Worm (Caenorhabditis elegans): ENCODE data around the gene F38A5.8.
A peak's percentile ranks its signal among the peaks of the same experiment; 100 is the strongest.

DNA sequence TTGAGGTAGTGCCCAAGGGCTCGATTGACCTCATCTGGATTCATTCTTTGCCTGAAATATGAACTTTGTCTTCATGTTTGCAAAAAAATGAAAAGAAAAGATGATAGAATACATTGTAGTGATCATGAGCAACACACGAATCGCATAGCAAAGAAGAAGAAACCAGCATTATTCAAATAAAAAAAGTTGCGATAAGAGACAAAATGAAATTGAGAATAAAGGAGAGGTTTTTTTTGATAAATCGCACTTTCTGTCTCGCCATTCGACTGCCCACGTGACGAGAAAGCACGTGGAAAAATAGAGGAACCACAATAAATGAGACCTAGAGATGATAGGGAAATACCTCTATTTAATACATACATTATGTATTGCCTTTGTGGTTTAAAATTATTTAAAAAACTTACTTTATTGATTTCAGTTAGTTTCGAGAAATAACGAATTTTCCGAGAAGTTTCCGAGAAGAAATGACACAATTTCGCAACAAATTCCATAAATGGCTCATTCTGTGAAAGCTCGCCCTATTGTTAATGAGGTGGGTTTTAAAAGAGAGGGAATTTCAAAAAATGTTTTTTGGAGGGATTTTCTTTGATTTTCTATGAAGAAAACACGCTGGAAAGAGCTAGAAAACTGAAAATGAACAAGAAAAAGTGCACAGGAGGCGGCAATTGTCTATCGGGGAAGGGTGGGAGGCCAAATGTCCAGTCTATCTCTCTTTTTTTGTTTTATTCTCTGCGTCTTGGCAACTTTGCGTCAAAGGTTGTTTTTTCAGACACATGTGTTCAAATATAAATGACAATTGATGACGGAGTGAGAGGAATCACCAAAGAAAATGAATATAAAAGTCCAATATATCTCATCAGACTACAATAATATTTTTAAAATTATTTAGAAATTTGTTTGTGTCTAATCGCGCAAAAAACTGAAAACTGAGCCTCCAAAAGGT lies 43.9 kb upstream of the F38A5.8 start, which contains the start of gene paqr-1:
- TF ChIP-seq nhr-237 (tag; optimal IDR thresholded peaks at IDR 0.05) (no peak), fos-1 (tag; optimal IDR thresholded peaks at IDR 0.05) (no peak), ceh-82 (tag; optimal IDR thresholded peaks at IDR 0.05) (peak in 1 of 3 experiments; percentile 39), pax-3 (tag; optimal IDR thresholded peaks at IDR 0.05) (no peak), unc-98 (GFP tag; IDR thresholded peaks at IDR 0.05) (no peak), jun-1 (tag; optimal IDR thresholded peaks at IDR 0.05) (no peak), blmp-1 (tag; optimal IDR thresholded peaks at IDR 0.05) (peak; percentile 40), nhr-20 (tag; optimal IDR thresholded peaks at IDR 0.05) (peak; percentile 76)
